Worm (Caenorhabditis elegans) whole organism, L4 larva: ENCODE results near the gene Y80D3A.8.

Source experiments
- aha-1 ChIP-seq: fragments of 150-350 bp; peaks from one replicate; lab custom pipeline; 2014; ENCODE audit warnings: missing biosample characterization, missing genetic modification characterization
- ceh-44 ChIP-seq: fragments of 200-800 bp; sonication (Bioruptor generic); IDR thresholded peaks from 2 replicates; pipeline ENCODE4 v1.3.6; 2022; ENCODE audit warnings: missing genetic modification reagents, missing genetic modification characterization, missing compliant biosample characterization
- ces-1 ChIP-seq: fragments of 150-350 bp; sonication (generic microtip); optimal IDR thresholded peaks from 4 replicates; lab custom pipeline; 2014; ENCODE audit warnings: missing biosample characterization, missing genetic modification reagents, missing genetic modification characterization
- lin-1 ChIP-seq: fragments of 200-800 bp; sonication (Bioruptor generic); IDR thresholded peaks from 2 replicates; pipeline ENCODE4 v1.3.6; 2022; ENCODE audit warnings: missing genetic modification reagents, missing genetic modification characterization, missing compliant biosample characterization
- lin-15B ChIP-seq: fragments of 150-350 bp; sonication (generic microtip); optimal IDR thresholded peaks from 3 replicates; lab custom pipeline; 2014; ENCODE audit warnings: missing biosample characterization, missing genetic modification characterization
- mdl-1 ChIP-seq, 2 experiments: fragments of 150-350 bp in 1 of 2; sonication (generic microtip) in 1 of 2; optimal IDR thresholded peaks; 2 replicates each; lab custom pipeline; 2014 to 2017; ENCODE audit warnings: missing biosample characterization in 2 of 2, missing genetic modification characterization in 2 of 2
- nhr-11 ChIP-seq: fragments of 150-350 bp; optimal IDR thresholded peaks from 2 replicates; lab custom pipeline; 2014; ENCODE audit warnings: missing biosample characterization, missing genetic modification characterization
- nhr-77 ChIP-seq: fragments of 150-350 bp; optimal IDR thresholded peaks from 2 replicates; lab custom pipeline; 2014; ENCODE audit warnings: missing biosample characterization, missing genetic modification characterization
- unc-62 ChIP-seq, 3 experiments: fragments of 150-350 bp in 1 of 3; sonication (generic microtip); optimal IDR thresholded peaks in 2 of 3; peaks in 1 of 3; 1 replicate in 1 of 3; 2 replicates in 2 of 3; lab custom pipeline; 2014 to 2017; ENCODE audit warnings: missing biosample characterization in 3 of 3, missing genetic modification characterization in 3 of 3, missing genetic modification reagents in 3 of 3, missing genotype in 1 of 3

DNA sequence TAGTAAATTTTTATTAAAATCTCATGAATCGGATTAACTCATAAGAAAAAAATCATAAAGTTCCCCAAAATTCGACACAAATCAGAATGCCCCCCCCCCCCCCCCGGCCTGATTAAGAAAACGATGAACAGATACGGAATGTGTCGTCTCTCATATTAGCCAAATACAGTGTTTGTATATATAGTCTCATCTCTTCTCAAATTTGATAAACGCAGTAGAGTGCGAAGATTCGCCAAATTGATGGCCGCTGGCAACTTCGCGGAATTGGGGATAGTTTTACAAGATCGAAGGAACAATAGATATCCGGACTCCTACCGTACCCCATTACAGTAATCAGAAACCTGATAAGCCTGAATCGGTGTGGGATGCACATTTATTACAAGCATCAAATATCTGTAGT, 2.9 kb upstream of the Y80D3A.8 start:
- TF ChIP-seq mdl-1 (tag; optimal IDR thresholded peaks at IDR 0.05; lab: Kevin White, UChicago) = no peak
- no peak for TF ChIP-seq ces-1 (GFP tag; lab: Kevin White, UChicago)
- TF ChIP-seq nhr-11 (tag; lab: Kevin White, UChicago) = no peak
- TF ChIP-seq unc-62 (GFP tag; optimal IDR thresholded peaks at IDR 0.05 in 1 of 2; lab: Kevin White, UChicago) = no peak
- TF ChIP-seq unc-62 (tag; optimal IDR thresholded peaks at IDR 0.05; lab: Kevin White, UChicago) = no peak
- no peak for TF ChIP-seq nhr-77
- no peak for TF ChIP-seq ceh-44 (GFP tag; lab: Robert Waterston, UW)
- no peak for TF ChIP-seq lin-15B
- TF ChIP-seq aha-1 (tag; lab: Kevin White, UChicago) = peak; percentile 56
- no peak for TF ChIP-seq lin-1 (GFP tag; lab: Robert Waterston, UW)
